Fruit fly (Drosophila melanogaster): ENCODE results near the gene teq.
A peak's percentile ranks its signal among the peaks of the same experiment; 100 is the strongest.

teq gene

dm6 chr3L:9136976-9137954 lies 62.8 kb downstream of the teq start, which contains the start of the genes Use1 and nwk:
TSS of gene Use1 (minus strand) at chr3L:9137181.
TSS of gene nwk (plus strand) at chr3L:9137860.
- no peak for TF ChIP-seq Pif1B (GFP tag; optimal IDR thresholded peaks at IDR 0.05)
- TF ChIP-seq D1 (tag; optimal IDR thresholded peaks at IDR 0.05), result peak; percentile 67
- no peak for TF ChIP-seq CG34367 (tag; optimal IDR thresholded peaks at IDR 0.05)
- no peak for TF ChIP-seq Ets98B (GFP tag; IDR thresholded peaks at IDR 0.05)
- no peak for TF ChIP-seq CG8159 (tag; optimal IDR thresholded peaks at IDR 0.05)

- TF ChIP-seq Ets98B (GFP tag; IDR thresholded peaks at IDR 0.05) (no peak), CG32121 (GFP tag; IDR thresholded peaks at IDR 0.05) (no peak), gl (tag; optimal IDR thresholded peaks at IDR 0.05) (no peak), CG17806 (tag; optimal IDR thresholded peaks at IDR 0.05) (no peak), CG12605 (GFP tag; IDR thresholded peaks at IDR 0.05) (no peak), EcR (GFP tag; optimal IDR thresholded peaks at IDR 0.05) (no peak), CG8159 (tag; optimal IDR thresholded peaks at IDR 0.05) (no peak), CG8301 (tag; optimal IDR thresholded peaks at IDR 0.05) (no peak), rn (GFP tag; IDR thresholded peaks at IDR 0.05) (no peak), Pif1A (GFP tag; optimal IDR thresholded peaks at IDR 0.05) (no peak), CG34367 (tag; optimal IDR thresholded peaks at IDR 0.05) (no peak), CG15710 (tag; optimal IDR thresholded peaks at IDR 0.05) (no peak), fd96Ca (GFP tag; IDR thresholded peaks at IDR 0.05) (no peak), Pif1B (GFP tag; optimal IDR thresholded peaks at IDR 0.05) (no peak), CG10348 (GFP tag; IDR thresholded peaks at IDR 0.05) (no peak), D1 (tag; optimal IDR thresholded peaks at IDR 0.05) (no peak), CG9948 (tag; optimal IDR thresholded peaks at IDR 0.05) (no peak), CG4496 (GFP tag; IDR thresholded peaks at IDR 0.05) (no peak), CG13204 (GFP tag; optimal IDR thresholded peaks at IDR 0.05) (no peak)
These were observed 65.1 kb downstream of the teq start for dm6 chr3L:9139553-9139952.
